Fruit fly (Drosophila melanogaster) whole organism, embryonic: ENCODE results near the gene Csp.

Source experiments
- ATbp ChIP-seq: fragments of 200-800 bp; sonication (Bioruptor generic); optimal IDR thresholded peaks from 2 replicates; lab custom pipeline; 2017; ENCODE audit warnings: missing biosample characterization, mild to moderate bottlenecking, missing genetic modification characterization, missing genetic modification reagents
- Ada2b ChIP-seq: fragments of 200-800 bp; sonication (Bioruptor generic); IDR thresholded peaks from 2 replicates; pipeline ENCODE4 v1.3.6; 2022; ENCODE audit warnings: missing biosample characterization, missing genetic modification characterization
- CG11093 ChIP-seq: fragments of 200-800 bp; sonication (Bioruptor generic); IDR thresholded peaks from 3 replicates; pipeline ENCODE4 v1.3.6; 2022; ENCODE audit warnings: missing biosample characterization, missing genetic modification characterization
- CG12071 ChIP-seq: fragments of 200-800 bp; sonication (Bioruptor generic); optimal IDR thresholded peaks from 3 replicates; lab custom pipeline; 2018; ENCODE audit warnings: missing biosample characterization, mild to moderate bottlenecking, missing genetic modification characterization
- CG12391 ChIP-seq: fragments of 200-800 bp; sonication (Bioruptor generic); optimal IDR thresholded peaks from 3 replicates; lab custom pipeline; 2018; ENCODE audit warnings: missing biosample characterization, mild to moderate bottlenecking, missing genetic modification characterization, moderate library complexity
- CG12659 ChIP-seq: fragments of 200-800 bp; sonication (Bioruptor generic); optimal IDR thresholded peaks from 3 replicates; lab custom pipeline; 2017; ENCODE audit warnings: mild to moderate bottlenecking, missing biosample characterization, missing genetic modification reagents, missing genetic modification characterization
- CG12769 ChIP-seq: fragments of 200-800 bp; sonication (Bioruptor generic); optimal IDR thresholded peaks from 2 replicates; lab custom pipeline; 2019; ENCODE audit warnings: missing biosample characterization, mild to moderate bottlenecking, missing genetic modification characterization, moderate library complexity
- CG13424 ChIP-seq: fragments of 200-800 bp; sonication (Bioruptor generic); optimal IDR thresholded peaks from 2 replicates; lab custom pipeline; 2019; ENCODE audit warnings: missing biosample characterization, mild to moderate bottlenecking, missing genetic modification characterization, moderate library complexity
- CG13775 ChIP-seq: fragments of 200-800 bp; sonication (Bioruptor generic); optimal IDR thresholded peaks from 3 replicates; lab custom pipeline; 2017; ENCODE audit warnings: missing biosample characterization, mild to moderate bottlenecking, missing genetic modification characterization
- CG13894 ChIP-seq: fragments of 200-800 bp; sonication (Bioruptor generic); optimal IDR thresholded peaks from 3 replicates; lab custom pipeline; 2018; ENCODE audit warnings: missing biosample characterization, mild to moderate bottlenecking, missing genetic modification characterization, moderate library complexity
- CG14710 ChIP-seq: fragments of 200-800 bp; sonication (Bioruptor generic); optimal IDR thresholded peaks from 3 replicates; lab custom pipeline; 2019; ENCODE audit warnings: missing biosample characterization, mild to moderate bottlenecking, missing genetic modification characterization, moderate library complexity
- CG15601 ChIP-seq: fragments of 200-800 bp; sonication (Bioruptor generic); optimal IDR thresholded peaks from 3 replicates; lab custom pipeline; 2019; ENCODE audit warnings: missing biosample characterization, mild to moderate bottlenecking, missing genetic modification characterization, moderate library complexity
- CG15696 ChIP-seq: fragments of 200-800 bp; sonication (Bioruptor generic); optimal IDR thresholded peaks from 2 replicates; lab custom pipeline; 2019; ENCODE audit warnings: missing biosample characterization, mild to moderate bottlenecking, missing genetic modification characterization, moderate library complexity
- CG1832 ChIP-seq: fragments of 200-800 bp; sonication (Bioruptor generic); optimal IDR thresholded peaks from 2 replicates; lab custom pipeline; 2017; ENCODE audit warnings: missing biosample characterization, mild to moderate bottlenecking, missing genetic modification characterization, inconsistent platforms
- CG30403 ChIP-seq: fragments of 200-800 bp; sonication (Bioruptor generic); optimal IDR thresholded peaks from 3 replicates; lab custom pipeline; 2016; ENCODE audit warnings: missing biosample characterization, missing genetic modification characterization
- CG32772 ChIP-seq: fragments of 200-800 bp; sonication (Bioruptor generic); IDR thresholded peaks from 2 replicates; pipeline ENCODE4 v1.3.6; 2022; ENCODE audit warnings: missing biosample characterization, missing genetic modification characterization
- CG4282 ChIP-seq: fragments of 200-800 bp; sonication (Bioruptor generic); optimal IDR thresholded peaks from 2 replicates; lab custom pipeline; 2016; ENCODE audit warnings: missing biosample characterization, missing genetic modification characterization
- CG6854 ChIP-seq: fragments of 200-800 bp; sonication (Bioruptor generic); optimal IDR thresholded peaks from 3 replicates; lab custom pipeline; 2017; ENCODE audit warnings: missing biosample characterization, mild to moderate bottlenecking, missing genetic modification characterization
- CG9727 ChIP-seq: fragments of 200-800 bp; sonication (Bioruptor generic); optimal IDR thresholded peaks from 3 replicates; lab custom pipeline; 2017; ENCODE audit warnings: missing biosample characterization, mild to moderate bottlenecking, missing genetic modification characterization
- CG9876 ChIP-seq: fragments of 200-800 bp; sonication (Bioruptor generic); optimal IDR thresholded peaks from 2 replicates; lab custom pipeline; 2016; ENCODE audit warnings: missing biosample characterization, missing genetic modification characterization
- D ChIP-seq, 2 experiments: fragments of 200-800 bp in 1 of 2; fragments of >200 bp in 1 of 2; sonication (Bioruptor generic) in 1 of 2; optimal IDR thresholded peaks; 2 replicates in 1 of 2; 3 replicates in 1 of 2; lab custom pipeline; 2017; ENCODE audit warnings: mild to moderate bottlenecking in 1 of 2, missing biosample characterization in 1 of 2, missing genetic modification characterization in 1 of 2, missing genetic modification reagents in 1 of 2
- Doc3 ChIP-seq: fragments of 200-800 bp; sonication (Bioruptor generic); IDR thresholded peaks from 3 replicates; pipeline ENCODE4 v1.3.6; 2022; ENCODE audit warnings: missing biosample characterization, missing genetic modification characterization; ENCODE audit not compliant: partially characterized antibody
- Eip74EF ChIP-seq, 2 experiments: fragments of 200-800 bp in 1 of 2; fragments of >200 bp in 1 of 2; sonication (Bioruptor generic) in 1 of 2; optimal IDR thresholded peaks; 2 replicates each; lab custom pipeline; 2017 to 2019; ENCODE audit warnings: missing biosample characterization in 2 of 2, missing genetic modification characterization in 2 of 2, mild to moderate bottlenecking in 1 of 2, moderate library complexity in 1 of 2
- Ets65A ChIP-seq: fragments of 200-800 bp; sonication (Bioruptor generic); peaks from one replicate; lab custom pipeline; 2016; ENCODE audit warnings: missing biosample characterization, missing genetic modification characterization
- MBD-R2 ChIP-seq: fragments of 200-800 bp; sonication (Bioruptor generic); IDR thresholded peaks from 2 replicates; pipeline ENCODE4 v1.3.6; 2022; ENCODE audit warnings: missing biosample characterization, missing genetic modification characterization
- MESR4 ChIP-seq: fragments of 200-800 bp; sonication (Bioruptor generic); optimal IDR thresholded peaks from 2 replicates; lab custom pipeline; 2018; ENCODE audit warnings: missing biosample characterization, mild to moderate bottlenecking, missing genetic modification characterization, moderate library complexity
- Ptx1 ChIP-seq: fragments of 200-800 bp; sonication (Bioruptor generic); IDR thresholded peaks from 2 replicates; pipeline ENCODE4 v1.3.6; 2022; ENCODE audit warnings: missing biosample characterization, missing genetic modification characterization
- Trl ChIP-seq, 3 experiments: fragments of >200 bp in 2 of 3; fragments of 200-800 bp in 1 of 3; sonication (Bioruptor generic) in 1 of 3; optimal IDR thresholded peaks; 2 replicates in 1 of 3; 3 replicates in 2 of 3; lab custom pipeline; 2016 to 2017; ENCODE audit warnings: missing biosample characterization in 1 of 3, missing genetic modification characterization in 1 of 3
- Xbp1 ChIP-seq: fragments of 200-800 bp; sonication (Bioruptor generic); optimal IDR thresholded peaks from 3 replicates; lab custom pipeline; 2016; ENCODE audit warnings: missing biosample characterization, mild to moderate bottlenecking, missing genetic modification characterization
- YL-1 ChIP-seq: fragments of 200-800 bp; sonication (Bioruptor generic); optimal IDR thresholded peaks from 3 replicates; lab custom pipeline; 2017; ENCODE audit warnings: missing biosample characterization, mild to moderate bottlenecking, missing genetic modification characterization
- br ChIP-seq: fragments of >200 bp; optimal IDR thresholded peaks from 2 replicates; lab custom pipeline; 2017
- cas ChIP-seq: fragments of 200-800 bp; sonication (Bioruptor generic); IDR thresholded peaks from 2 replicates; pipeline ENCODE4 v1.3.6; 2022; ENCODE audit warnings: missing biosample characterization, missing genetic modification characterization
- chm ChIP-seq: fragments of 200-800 bp; sonication (Bioruptor generic); IDR thresholded peaks from 2 replicates; pipeline ENCODE4 v1.3.6; 2022; ENCODE audit warnings: missing biosample characterization, missing genetic modification characterization
- dmrt11E ChIP-seq: fragments of 200-800 bp; sonication (Bioruptor generic); optimal IDR thresholded peaks from 3 replicates; lab custom pipeline; 2018; ENCODE audit warnings: missing biosample characterization, mild to moderate bottlenecking, missing genetic modification characterization, moderate library complexity
- eyg ChIP-seq: fragments of 200-800 bp; sonication (Bioruptor generic); optimal IDR thresholded peaks from 3 replicates; lab custom pipeline; 2016; ENCODE audit warnings: missing biosample characterization, missing genetic modification characterization
- gcm2 ChIP-seq: fragments of 200-800 bp; sonication (Bioruptor generic); optimal IDR thresholded peaks from 2 replicates; lab custom pipeline; 2016; ENCODE audit warnings: missing biosample characterization, missing genetic modification characterization
- grn ChIP-seq: fragments of 200-800 bp; sonication (Bioruptor generic); optimal IDR thresholded peaks from 3 replicates; lab custom pipeline; 2017; ENCODE audit warnings: missing biosample characterization, missing genetic modification characterization
- gro ChIP-seq: fragments of 200-800 bp; sonication (Bioruptor generic); optimal IDR thresholded peaks from 2 replicates; lab custom pipeline; 2016; ENCODE audit warnings: missing biosample characterization, missing genetic modification characterization
- ham ChIP-seq: fragments of 200-800 bp; sonication (Bioruptor generic); IDR thresholded peaks from 2 replicates; pipeline ENCODE4 v1.3.6; 2022; ENCODE audit warnings: missing biosample characterization, missing genetic modification characterization
- jing ChIP-seq: fragments of 200-800 bp; sonication (Bioruptor generic); optimal IDR thresholded peaks from 2 replicates; lab custom pipeline; 2018; ENCODE audit warnings: missing biosample characterization, mild to moderate bottlenecking, missing genetic modification characterization
- kah ChIP-seq: fragments of 200-800 bp; sonication (Bioruptor generic); optimal IDR thresholded peaks from 2 replicates; lab custom pipeline; 2018; ENCODE audit warnings: missing biosample characterization, mild to moderate bottlenecking, missing genetic modification characterization
- kay ChIP-seq: fragments of 200-800 bp; sonication (Bioruptor generic); optimal IDR thresholded peaks from 2 replicates; lab custom pipeline; 2016; ENCODE audit warnings: missing biosample characterization, missing genetic modification characterization
- onecut ChIP-seq: fragments of 200-800 bp; sonication (Bioruptor generic); IDR thresholded peaks from 2 replicates; pipeline ENCODE4 v1.3.6; 2022; ENCODE audit warnings: missing biosample characterization, missing genetic modification characterization
- pfk ChIP-seq: fragments of 200-800 bp; sonication (Bioruptor generic); optimal IDR thresholded peaks from 2 replicates; lab custom pipeline; 2018; ENCODE audit warnings: missing biosample characterization, mild to moderate bottlenecking, missing genetic modification characterization, moderate library complexity
- pita ChIP-seq: fragments of 200-800 bp; sonication (Bioruptor generic); optimal IDR thresholded peaks from 2 replicates; lab custom pipeline; 2017; ENCODE audit warnings: missing biosample characterization, mild to moderate bottlenecking, missing genetic modification characterization
- rib ChIP-seq: fragments of 200-800 bp; sonication (Bioruptor generic); IDR thresholded peaks from 2 replicates; pipeline ENCODE4 v1.3.6; 2022; ENCODE audit warnings: missing biosample characterization, missing genetic modification characterization
- sna ChIP-seq: fragments of 200-800 bp; sonication (Bioruptor generic); IDR thresholded peaks from 2 replicates; pipeline ENCODE4 v1.3.6; 2022; ENCODE audit warnings: missing biosample characterization, missing genetic modification characterization; ENCODE audit not compliant: partially characterized antibody
- stc ChIP-seq: fragments of 200-800 bp; sonication (Bioruptor generic); IDR thresholded peaks from 2 replicates; pipeline ENCODE4 v1.3.6; 2022; ENCODE audit warnings: missing biosample characterization, missing genetic modification characterization
- tll ChIP-seq, 2 experiments: fragments of 200-800 bp in 1 of 2; fragments of >200 bp in 1 of 2; sonication (Bioruptor generic) in 1 of 2; optimal IDR thresholded peaks; 2 replicates each; lab custom pipeline; 2017 to 2019; ENCODE audit warnings: missing biosample characterization in 2 of 2, missing genetic modification characterization in 2 of 2, mild to moderate bottlenecking in 1 of 2, moderate library complexity in 1 of 2
- trem ChIP-seq: fragments of 200-800 bp; optimal IDR thresholded peaks from 3 replicates; lab custom pipeline; 2019; ENCODE audit warnings: missing biosample characterization, mild to moderate bottlenecking, missing genetic modification characterization, moderate library complexity

The Csp gene

dm6 chr3L:22276614-22277013, 9.4 kb downstream of the Csp start (continued):
- no peak for TF ChIP-seq CG32772
- TF ChIP-seq CG4282 (GFP tag; lab: Kevin White, UChicago), result no peak
- no peak for TF ChIP-seq CG30403 (GFP tag; lab: Kevin White, UChicago)
- no peak for TF ChIP-seq CG12391 (tag; lab: Kevin White, UChicago)
- no peak for TF ChIP-seq D (optimal IDR thresholded peaks at IDR 0.05; lab: Kevin White, UChicago)
- no peak for TF ChIP-seq D (GFP tag; optimal IDR thresholded peaks at IDR 0.05; lab: Kevin White, UChicago)
- TF ChIP-seq CG1832, result no peak
- TF ChIP-seq gcm2 (GFP tag; lab: Kevin White, UChicago), result no peak
- no peak for TF ChIP-seq YL-1
- peak; percentile 59; the same call in 1 of the 2 replicates for TF ChIP-seq Ptx1 (GFP tag; lab: Robert Waterston, UW)
- TF ChIP-seq br (lab: Kevin White, UChicago), result no peak
- no peak for TF ChIP-seq ham (GFP tag; lab: Robert Waterston, UW)
- TF ChIP-seq MBD-R2 (GFP tag; lab: Robert Waterston, UW), result 0 out of 2 replicates have a peak, but pooled peaks have one; percentile 25
- TF ChIP-seq grn (GFP tag; lab: Kevin White, UChicago), result no peak
- TF ChIP-seq CG13775 (GFP tag; lab: Kevin White, UChicago), result no peak
- TF ChIP-seq kah (GFP tag; lab: Kevin White, UChicago), result no peak
- no peak for TF ChIP-seq rib (GFP tag; lab: Robert Waterston, UW)
- TF ChIP-seq CG14710 (tag; lab: Kevin White, UChicago), result no peak
- no peak for TF ChIP-seq tll (GFP tag; optimal IDR thresholded peaks at IDR 0.05; lab: Kevin White, UChicago)
- no peak for TF ChIP-seq ATbp
- no peak for TF ChIP-seq MESR4 (GFP tag; lab: Kevin White, UChicago)
- no peak for TF ChIP-seq dmrt11E (tag; lab: Kevin White, UChicago)
- TF ChIP-seq onecut (GFP tag; lab: Robert Waterston, UW), result no peak; the same call in 1 of the 2 replicates
- no peak for TF ChIP-seq Eip74EF (GFP tag; optimal IDR thresholded peaks at IDR 0.05; lab: Kevin White, UChicago)
- TF ChIP-seq CG15601 (tag; lab: Kevin White, UChicago), result no peak
- no peak for TF ChIP-seq CG15696
- no peak for TF ChIP-seq trem (tag; lab: Kevin White, UChicago)
- TF ChIP-seq Doc3 (GFP tag; lab: Robert Waterston, UW), result no peak
- peak; percentile 48 for TF ChIP-seq CG12071 (GFP tag; lab: Kevin White, UChicago)
- TF ChIP-seq kay (GFP tag; lab: Kevin White, UChicago), result no peak
- no peak for TF ChIP-seq pita (GFP tag; lab: Kevin White, UChicago)
- TF ChIP-seq gro (GFP tag; lab: Kevin White, UChicago), result peak; percentile 4
- no peak for TF ChIP-seq Ets65A
- no peak for TF ChIP-seq CG13894 (tag; lab: Kevin White, UChicago)
- TF ChIP-seq Ada2b (GFP tag; lab: Robert Waterston, UW), result peak; percentile 60
- TF ChIP-seq pfk (GFP tag; lab: Kevin White, UChicago), result no peak
- TF ChIP-seq cas (GFP tag; lab: Robert Waterston, UW), result no peak
- no peak for TF ChIP-seq chm (GFP tag; lab: Robert Waterston, UW)
- TF ChIP-seq Trl (optimal IDR thresholded peaks at IDR 0.05; lab: Kevin White, UChicago), result no peak
- no peak for TF ChIP-seq Trl (GFP tag; optimal IDR thresholded peaks at IDR 0.05; lab: Kevin White, UChicago)
- TF ChIP-seq eyg (GFP tag; lab: Kevin White, UChicago), result no peak
- TF ChIP-seq jing (GFP tag; lab: Kevin White, UChicago), result no peak
- TF ChIP-seq sna, result no peak
- peak; percentile 23 for TF ChIP-seq CG6854 (GFP tag; lab: Kevin White, UChicago)
- no peak for TF ChIP-seq CG9727 (GFP tag; lab: Kevin White, UChicago)
- TF ChIP-seq stc (GFP tag; lab: Robert Waterston, UW), result peak; percentile 57; the same call in 1 of the 2 replicates
- no peak for TF ChIP-seq CG11093
- TF ChIP-seq Xbp1 (GFP tag; lab: Kevin White, UChicago), result peak; percentile 13
- peak; percentile 58 for TF ChIP-seq CG13424
- no peak for TF ChIP-seq CG12659 (GFP tag; lab: Kevin White, UChicago)
- TF ChIP-seq CG12769 (tag; lab: Kevin White, UChicago), result peak; percentile 52
- no peak for TF ChIP-seq CG9876 (GFP tag; lab: Kevin White, UChicago)
